Fruit fly (Drosophila melanogaster) whole organism, wandering third instar larva: ENCODE measurements around the gene Grx1.

ENCODE experiments used
- Abd-B ChIP-seq: fragments of >200 bp; optimal IDR thresholded peaks from 2 replicates; lab custom pipeline; 2017; ENCODE audit warnings: missing biosample characterization, missing genetic modification characterization
- CG9705 ChIP-seq: fragments of 200-800 bp; sonication (Bioruptor generic); optimal IDR thresholded peaks from 2 replicates; lab custom pipeline; 2018; ENCODE audit warnings: missing biosample characterization, mild to moderate bottlenecking, missing genetic modification characterization
- CrebA ChIP-seq: fragments of 200-800 bp; sonication (Bioruptor generic); optimal IDR thresholded peaks from 2 replicates; lab custom pipeline; 2016; ENCODE audit warnings: missing biosample characterization, mild to moderate bottlenecking, missing genetic modification characterization, borderline replicate concordance
- Dfd ChIP-seq: fragments of >200 bp; optimal IDR thresholded peaks from 2 replicates; lab custom pipeline; 2017; ENCODE audit warnings: missing biosample characterization, missing genetic modification characterization
- Dif ChIP-seq: fragments of 200-275, 200-300 bp; sonication (Bioruptor generic); optimal IDR thresholded peaks from 2 replicates; lab custom pipeline; 2018; ENCODE audit warnings: missing biosample characterization, missing genetic modification characterization; ENCODE audit not compliant: partially characterized antibody
- GATAd ChIP-seq: sonication (Bioruptor generic); optimal IDR thresholded peaks from 2 replicates; lab custom pipeline; 2016; ENCODE audit warnings: missing biosample characterization, missing genetic modification characterization
- HLH106 ChIP-seq: fragments of 200-800 bp; optimal IDR thresholded peaks from 3 replicates; lab custom pipeline; 2019; ENCODE audit warnings: missing biosample characterization, mild to moderate bottlenecking, missing genetic modification characterization, moderate library complexity
- Hnf4 ChIP-seq: fragments of 200-800 bp; sonication (Bioruptor generic); optimal IDR thresholded peaks from 2 replicates; lab custom pipeline; 2016; ENCODE audit warnings: missing biosample characterization, mild to moderate bottlenecking, missing genetic modification characterization
- Hr78 ChIP-seq: fragments of >200 bp; optimal IDR thresholded peaks from 2 replicates; lab custom pipeline; 2017; ENCODE audit warnings: missing biosample characterization, missing genetic modification characterization
- Hr83 ChIP-seq: fragments of 200-300 bp; sonication (Bioruptor generic); optimal IDR thresholded peaks from 2 replicates; lab custom pipeline; 2016; ENCODE audit warnings: missing biosample characterization, mild to moderate bottlenecking, missing genetic modification characterization, moderate library complexity; ENCODE audit not compliant: poor library complexity, severe bottlenecking
- Jra ChIP-seq: sonication (Bioruptor generic); optimal IDR thresholded peaks from 2 replicates; lab custom pipeline; 2016; ENCODE audit warnings: missing biosample characterization, missing genetic modification characterization
- Mio ChIP-seq: sonication (Bioruptor generic); optimal IDR thresholded peaks from 2 replicates; lab custom pipeline; 2016; ENCODE audit warnings: missing biosample characterization, missing genetic modification characterization
- Myc ChIP-seq: fragments of >200 bp; optimal IDR thresholded peaks from 2 replicates; lab custom pipeline; 2017
- OdsH ChIP-seq: fragments of 200-800 bp; sonication (Bioruptor generic); optimal IDR thresholded peaks from 2 replicates; lab custom pipeline; 2016; ENCODE audit warnings: missing biosample characterization, mild to moderate bottlenecking, missing genetic modification characterization
- Rel ChIP-seq, 2 experiments: fragments of 200-800 bp; sonication (Bioruptor generic) in 1 of 2; optimal IDR thresholded peaks; 2 replicates in 1 of 2; 3 replicates in 1 of 2; lab custom pipeline; 2016 to 2019; ENCODE audit warnings: mild to moderate bottlenecking in 2 of 2, missing biosample characterization in 2 of 2, missing genetic modification characterization in 2 of 2, moderate library complexity in 1 of 2
- Sp1 ChIP-seq: fragments of 200-800 bp; sonication (Bioruptor generic); optimal IDR thresholded peaks from 3 replicates; lab custom pipeline; 2019; ENCODE audit warnings: missing biosample characterization, mild to moderate bottlenecking, missing genetic modification characterization, moderate library complexity
- Vsx2 ChIP-seq: fragments of 200-300, 225-300 bp; sonication (Bioruptor generic); optimal IDR thresholded peaks from 2 replicates; lab custom pipeline; 2018; ENCODE audit warnings: missing biosample characterization, missing genetic modification characterization; ENCODE audit not compliant: partially characterized antibody
- br ChIP-seq: fragments of 200-800 bp; sonication (Bioruptor generic); optimal IDR thresholded peaks from 2 replicates; lab custom pipeline; 2016; ENCODE audit warnings: missing biosample characterization, missing genetic modification characterization
- brk ChIP-seq: fragments of 200-800 bp; sonication (Bioruptor generic); optimal IDR thresholded peaks from 2 replicates; lab custom pipeline; 2016; ENCODE audit warnings: missing biosample characterization, mild to moderate bottlenecking, missing genetic modification characterization
- dl ChIP-seq, 2 experiments: fragments of 175-275, 200-275 bp in 1 of 2; fragments of 200-275 bp in 1 of 2; sonication (Bioruptor generic); optimal IDR thresholded peaks; lab custom pipeline; 2018; ENCODE audit warnings: mild to moderate bottlenecking in 2 of 2, missing biosample characterization in 2 of 2, missing genetic modification characterization in 2 of 2, moderate library complexity in 2 of 2; ENCODE audit not compliant: partially characterized antibody in 2 of 2, insufficient read depth in 1 of 2
- dmrt93B ChIP-seq: fragments of 200-800 bp; sonication (Bioruptor generic); optimal IDR thresholded peaks from 2 replicates; lab custom pipeline; 2018; ENCODE audit warnings: missing biosample characterization, mild to moderate bottlenecking, missing genetic modification characterization
- dsf ChIP-seq: sonication (Bioruptor generic); optimal IDR thresholded peaks from 2 replicates; lab custom pipeline; 2016; ENCODE audit warnings: missing biosample characterization, missing genetic modification characterization, borderline replicate concordance
- ey ChIP-seq: fragments of 200-800 bp; sonication (Bioruptor generic); optimal IDR thresholded peaks from 2 replicates; lab custom pipeline; 2016; ENCODE audit warnings: missing biosample characterization, missing genetic modification characterization
- fru ChIP-seq: fragments of 200-800 bp; sonication (Bioruptor generic); optimal IDR thresholded peaks from 3 replicates; lab custom pipeline; 2016; ENCODE audit warnings: missing biosample characterization, mild to moderate bottlenecking, missing genetic modification characterization
- h ChIP-seq: fragments of 200-800 bp; sonication (Bioruptor generic); optimal IDR thresholded peaks from 3 replicates; lab custom pipeline; 2016; ENCODE audit warnings: missing biosample characterization, mild to moderate bottlenecking, missing genetic modification characterization
- jim ChIP-seq: fragments of 175-275, 200-325 bp; sonication (Bioruptor generic); optimal IDR thresholded peaks from 2 replicates; lab custom pipeline; 2016; ENCODE audit warnings: missing biosample characterization, mild to moderate bottlenecking, missing genetic modification characterization
- lola ChIP-seq: fragments of >200 bp; optimal IDR thresholded peaks from 2 replicates; lab custom pipeline; 2017; ENCODE audit warnings: missing biosample characterization, missing genetic modification characterization
- pan ChIP-seq: fragments of >200 bp; optimal IDR thresholded peaks from 2 replicates; lab custom pipeline; 2017
- rgr ChIP-seq: fragments of 200-800 bp; sonication (Bioruptor generic); optimal IDR thresholded peaks from 3 replicates; lab custom pipeline; 2016; ENCODE audit warnings: missing biosample characterization, mild to moderate bottlenecking, missing genetic modification characterization
- sage ChIP-seq: fragments of 200-800 bp; sonication (Bioruptor generic); optimal IDR thresholded peaks from 2 replicates; lab custom pipeline; 2016; ENCODE audit warnings: missing biosample characterization, mild to moderate bottlenecking, missing genetic modification characterization
- sv ChIP-seq: fragments of 200-800 bp; sonication (Bioruptor generic); optimal IDR thresholded peaks from 3 replicates; lab custom pipeline; 2016; ENCODE audit warnings: missing biosample characterization, missing genetic modification characterization
- tai ChIP-seq: sonication (Bioruptor generic); optimal IDR thresholded peaks from 2 replicates; lab custom pipeline; 2016; ENCODE audit warnings: missing biosample characterization, missing genetic modification characterization
- woc ChIP-seq: sonication (Bioruptor generic); optimal IDR thresholded peaks from 2 replicates; lab custom pipeline; 2016; ENCODE audit warnings: missing biosample characterization, mild to moderate bottlenecking, missing genetic modification characterization

Gene Grx1

dm6 chr3L:18891986-18892385 lies 23.0 kb downstream of the Grx1 start, which contains the start of gene NijB:
NijB (plus strand) TSS chr3L:18892383.
- TF ChIP-seq Dif = peak; percentile 6
- TF ChIP-seq tai (GFP tag; lab: Kevin White, UChicago) = peak; percentile 27
- peak; percentile 19 for TF ChIP-seq jim (GFP tag; lab: Kevin White, UChicago)
- TF ChIP-seq brk (GFP tag; lab: Kevin White, UChicago) = no peak
- peak; percentile 5 for TF ChIP-seq sage
- TF ChIP-seq Rel (GFP tag; optimal IDR thresholded peaks at IDR 0.05; lab: Kevin White, UChicago) = no peak
- TF ChIP-seq Rel (tag; optimal IDR thresholded peaks at IDR 0.05; lab: Kevin White, UChicago) = peak; percentile 69
- TF ChIP-seq Dfd (GFP tag; lab: Kevin White, UChicago) = no peak
- no peak for TF ChIP-seq CG9705 (GFP tag; lab: Kevin White, UChicago)
- peak; percentile 69 for TF ChIP-seq Myc (lab: Kevin White, UChicago)
- no peak for TF ChIP-seq Hr83

- TF ChIP-seq Sp1 (GFP tag; lab: Kevin White, UChicago) (peak; percentile 44), Hr83 (no peak), fru (GFP tag; lab: Kevin White, UChicago) (no peak), Rel (GFP tag; optimal IDR thresholded peaks at IDR 0.05; lab: Kevin White, UChicago) (peak; percentile 13), Rel (tag; optimal IDR thresholded peaks at IDR 0.05; lab: Kevin White, UChicago) (no peak), Dfd (GFP tag; lab: Kevin White, UChicago) (no peak), br (no peak), Myc (lab: Kevin White, UChicago) (no peak), h (GFP tag; lab: Kevin White, UChicago) (peak; percentile 15), Dif (no peak), Hnf4 (GFP tag; lab: Kevin White, UChicago) (no peak), CrebA (GFP tag; lab: Kevin White, UChicago) (peak; percentile 36), sage (peak; percentile 26), sv (GFP tag; lab: Kevin White, UChicago) (no peak), tai (GFP tag; lab: Kevin White, UChicago) (no peak), CG9705 (GFP tag; lab: Kevin White, UChicago) (no peak), Mio (GFP tag; lab: Kevin White, UChicago) (no peak), HLH106 (tag; lab: Kevin White, UChicago) (no peak), GATAd (GFP tag; lab: Kevin White, UChicago) (no peak), rgr (GFP tag; lab: Kevin White, UChicago) (no peak), jim (GFP tag; lab: Kevin White, UChicago) (no peak), brk (GFP tag; lab: Kevin White, UChicago) (peak; percentile 43)
Observed at dm6 chr3L:18895079-18895478, 26.0 kb downstream of the Grx1 start.

dm6 chr3L:18896297-18896863 lies 27.4 kb downstream of the Grx1 start:
- TF ChIP-seq Sp1 (GFP tag; lab: Kevin White, UChicago) (peak; percentile 41), Abd-B (GFP tag; lab: Kevin White, UChicago) (no peak), brk (GFP tag; lab: Kevin White, UChicago) (no peak), br (peak; percentile 12), HLH106 (tag; lab: Kevin White, UChicago) (no peak)

- no peak for TF ChIP-seq lola (GFP tag; lab: Kevin White, UChicago)
- peak; percentile 65 for TF ChIP-seq jim (GFP tag; lab: Kevin White, UChicago)
Observed at dm6 chr3L:18897459-18898085, 28.5 kb downstream of the Grx1 start.

dm6 chr3L:18898086-18898470 lies 29.0 kb downstream of the Grx1 start, which contains the start of gene CG3902:
CG3902 (minus strand) TSS chr3L:18898293.
- TF ChIP-seq Dfd (GFP tag; lab: Kevin White, UChicago) (no peak), brk (GFP tag; lab: Kevin White, UChicago) (peak; percentile 80), Vsx2 (GFP tag; lab: Kevin White, UChicago) (no peak), tai (GFP tag; lab: Kevin White, UChicago) (no peak), dl (GFP tag; optimal IDR thresholded peaks at IDR 0.05; lab: Kevin White, UChicago; ENCODE audit: insufficient read depth in 1 of 2, partially characterized antibody in 2 of 2) (no peak), CG9705 (GFP tag; lab: Kevin White, UChicago) (no peak), Sp1 (GFP tag; lab: Kevin White, UChicago) (peak; percentile 53), dsf (GFP tag; lab: Kevin White, UChicago) (no peak), rgr (GFP tag; lab: Kevin White, UChicago) (peak; percentile 49), OdsH (no peak), jim (GFP tag; lab: Kevin White, UChicago) (no peak), Hr78 (GFP tag; lab: Kevin White, UChicago) (no peak), lola (GFP tag; lab: Kevin White, UChicago) (no peak), Jra (GFP tag; lab: Kevin White, UChicago) (no peak), ey (GFP tag; lab: Kevin White, UChicago) (peak; percentile 9), Rel (GFP tag; optimal IDR thresholded peaks at IDR 0.05; lab: Kevin White, UChicago) (no peak), Rel (tag; optimal IDR thresholded peaks at IDR 0.05; lab: Kevin White, UChicago) (peak; percentile 34), Dif (peak; percentile 82), Hnf4 (GFP tag; lab: Kevin White, UChicago) (peak; percentile 43), dmrt93B (GFP tag; lab: Kevin White, UChicago) (no peak), sv (GFP tag; lab: Kevin White, UChicago) (no peak), pan (lab: Kevin White, UChicago) (no peak), h (GFP tag; lab: Kevin White, UChicago) (peak; percentile 94), woc (no peak), Hr83 (peak; percentile 27), sage (no peak), fru (GFP tag; lab: Kevin White, UChicago) (peak; percentile 1), br (peak; percentile 22)
